Comparison of ENCODE assay signal across 1 fruit fly cellular context in genomic region chr3R:14426524-14426923, dm6.
A peak's percentile ranks its signal among the peaks of the same experiment; 100 is the strongest.
TF ChIP-seq lines count a peak whose summit lies in the region.

No protein-coding gene starts in this region.

TF ChIP-seq in whole organism, embryonic, 481 proteins besides CTCF, POLR2A, EP300 and RAD21 (continued from another document):
- no peak for TF ChIP-seq HLHmδ (GFP tag; optimal IDR thresholded peaks at IDR 0.05; lab: Kevin White, UChicago)
- TF ChIP-seq CG10543 (GFP tag; optimal IDR thresholded peaks at IDR 0.05; lab: Kevin White, UChicago): no peak
- no peak for TF ChIP-seq repo (GFP tag; optimal IDR thresholded peaks at IDR 0.05; lab: Kevin White, UChicago)
- TF ChIP-seq pros (GFP tag; optimal IDR thresholded peaks at IDR 0.05; lab: Kevin White, UChicago): no peak
- no peak for TF ChIP-seq nom (GFP tag; optimal IDR thresholded peaks at IDR 0.05; lab: Kevin White, UChicago)
- TF ChIP-seq Eip74EF (GFP tag; optimal IDR thresholded peaks at IDR 0.05; lab: Kevin White, UChicago): no peak
- TF ChIP-seq CG8359 (GFP tag; optimal IDR thresholded peaks at IDR 0.05; lab: Kevin White, UChicago; ENCODE audit: borderline replicate concordance): no peak
- no peak for TF ChIP-seq CG15601 (tag; optimal IDR thresholded peaks at IDR 0.05; lab: Kevin White, UChicago)
- no peak for TF ChIP-seq wdn (GFP tag; IDR thresholded peaks at IDR 0.05; lab: Robert Waterston, UW)
- TF ChIP-seq CG7987 (GFP tag; optimal IDR thresholded peaks at IDR 0.05; lab: Kevin White, UChicago): no peak
- TF ChIP-seq CG3163 (GFP tag; optimal IDR thresholded peaks at IDR 0.05; lab: Kevin White, UChicago): no peak
- peak; percentile 24; the same call in 1 of the 2 replicates for TF ChIP-seq Ptx1 (GFP tag; IDR thresholded peaks at IDR 0.05; lab: Robert Waterston, UW)
- TF ChIP-seq CoRest (tag; optimal IDR thresholded peaks at IDR 0.05; lab: Kevin White, UChicago): no peak
- TF ChIP-seq dysf (GFP tag; IDR thresholded peaks at IDR 0.05; lab: Robert Waterston, UW): peak; percentile 31; the same call in 1 of the 3 replicates
- TF ChIP-seq oc (tag; optimal IDR thresholded peaks at IDR 0.05; lab: Kevin White, UChicago): no peak
- TF ChIP-seq salm (tag; optimal IDR thresholded peaks at IDR 0.05; lab: Kevin White, UChicago): no peak
- TF ChIP-seq fd3F (GFP tag; optimal IDR thresholded peaks at IDR 0.05; lab: Kevin White, UChicago): no peak
- TF ChIP-seq CG1233 (GFP tag; optimal IDR thresholded peaks at IDR 0.05; lab: Kevin White, UChicago): no peak
- no peak for TF ChIP-seq bowl (GFP tag; IDR thresholded peaks at IDR 0.05; lab: Robert Waterston, UW)
- TF ChIP-seq jumu (GFP tag; optimal IDR thresholded peaks at IDR 0.05; lab: Kevin White, UChicago): no peak
- 0 out of 2 replicates have a peak, but pooled peaks have one; percentile 5 for TF ChIP-seq Xrp1 (GFP tag; IDR thresholded peaks at IDR 0.05; lab: Robert Waterston, UW)
- TF ChIP-seq CG4820 (GFP tag; optimal IDR thresholded peaks at IDR 0.05; lab: Kevin White, UChicago): no peak
- TF ChIP-seq Ada2b (GFP tag; IDR thresholded peaks at IDR 0.05; lab: Robert Waterston, UW): no peak
- peak; percentile 6 for TF ChIP-seq CG18599 (GFP tag; optimal IDR thresholded peaks at IDR 0.05; lab: Kevin White, UChicago)
- TF ChIP-seq CG7786 (GFP tag; optimal IDR thresholded peaks at IDR 0.05; lab: Kevin White, UChicago): no peak
- TF ChIP-seq CG2678 (tag; optimal IDR thresholded peaks at IDR 0.05; lab: Kevin White, UChicago): peak; percentile 8
- TF ChIP-seq hbn (GFP tag; IDR thresholded peaks at IDR 0.05; lab: Robert Waterston, UW; ENCODE audit: partially characterized antibody): no peak
